Worm (Caenorhabditis elegans) whole organism, L3 larva: ENCODE measurements around the gene C01B9.4.
A peak's percentile ranks its signal among the peaks of the same experiment; 100 is the strongest.

ENCODE experiments used
- ceh-28 ChIP-seq: fragments of 150-350 bp; optimal IDR thresholded peaks from 2 replicates; lab custom pipeline; 2014; ENCODE audit warnings: missing biosample characterization, missing genetic modification reagents, missing genetic modification characterization
- pha-4 ChIP-seq: fragments of 150-350 bp; optimal IDR thresholded peaks from 2 replicates; lab custom pipeline; 2014; ENCODE audit warnings: missing biosample characterization, missing genetic modification reagents, missing genetic modification characterization

ce11 chrII:13771335-13771734 is 12.4 kb downstream of the C01B9.4 start, which contains the start of gene C01B9.1:
- TF ChIP-seq ceh-28 (no peak), pha-4 (tag; lab: Kevin White, UChicago) (peak; percentile 37)
